Worm (Caenorhabditis elegans): ENCODE data around the gene K07B1.4.

DNA sequence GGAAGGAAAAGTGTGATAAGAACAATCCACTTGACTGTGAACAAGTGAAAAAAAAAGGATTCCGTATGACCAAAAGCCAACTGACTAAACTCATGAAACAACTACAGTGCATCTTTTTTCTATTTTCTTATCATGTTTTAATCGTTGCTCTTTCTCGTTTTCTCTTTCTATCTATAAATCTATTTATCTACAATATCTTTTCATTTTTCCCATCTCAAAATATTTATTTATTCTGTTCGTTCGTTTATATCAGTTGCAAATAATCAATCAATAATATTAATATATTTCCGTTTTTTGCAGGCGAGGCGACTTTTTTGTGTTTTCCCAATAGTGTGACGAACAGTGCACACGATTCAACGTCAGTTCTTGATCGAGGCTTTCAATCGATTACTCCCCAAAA lies 31.4 kb upstream of the K07B1.4 start, which contains the start of gene F44A2.5:
- TF ChIP-seq tbx-11 (GFP tag; IDR thresholded peaks at IDR 0.05) = no peak
- TF ChIP-seq ceh-13 (GFP tag; optimal IDR thresholded peaks at IDR 0.05) = no peak
- TF ChIP-seq ama-1 (optimal IDR thresholded peaks at IDR 0.05) = no peak
- no peak for TF ChIP-seq aly-1 (tag; optimal IDR thresholded peaks at IDR 0.05)
- TF ChIP-seq scrt-1 (GFP tag; IDR thresholded peaks at IDR 0.05) = no peak
- TF ChIP-seq ceh-36 (tag; optimal IDR thresholded peaks at IDR 0.05) = no peak
- TF ChIP-seq pes-1 (GFP tag; IDR thresholded peaks at IDR 0.05) = no peak
